Fruit fly (Drosophila melanogaster): Measurements from ENCODE around the gene glec.
A peak's percentile ranks its signal among the peaks of the same experiment; 100 is the strongest.

The glec gene

DNA sequence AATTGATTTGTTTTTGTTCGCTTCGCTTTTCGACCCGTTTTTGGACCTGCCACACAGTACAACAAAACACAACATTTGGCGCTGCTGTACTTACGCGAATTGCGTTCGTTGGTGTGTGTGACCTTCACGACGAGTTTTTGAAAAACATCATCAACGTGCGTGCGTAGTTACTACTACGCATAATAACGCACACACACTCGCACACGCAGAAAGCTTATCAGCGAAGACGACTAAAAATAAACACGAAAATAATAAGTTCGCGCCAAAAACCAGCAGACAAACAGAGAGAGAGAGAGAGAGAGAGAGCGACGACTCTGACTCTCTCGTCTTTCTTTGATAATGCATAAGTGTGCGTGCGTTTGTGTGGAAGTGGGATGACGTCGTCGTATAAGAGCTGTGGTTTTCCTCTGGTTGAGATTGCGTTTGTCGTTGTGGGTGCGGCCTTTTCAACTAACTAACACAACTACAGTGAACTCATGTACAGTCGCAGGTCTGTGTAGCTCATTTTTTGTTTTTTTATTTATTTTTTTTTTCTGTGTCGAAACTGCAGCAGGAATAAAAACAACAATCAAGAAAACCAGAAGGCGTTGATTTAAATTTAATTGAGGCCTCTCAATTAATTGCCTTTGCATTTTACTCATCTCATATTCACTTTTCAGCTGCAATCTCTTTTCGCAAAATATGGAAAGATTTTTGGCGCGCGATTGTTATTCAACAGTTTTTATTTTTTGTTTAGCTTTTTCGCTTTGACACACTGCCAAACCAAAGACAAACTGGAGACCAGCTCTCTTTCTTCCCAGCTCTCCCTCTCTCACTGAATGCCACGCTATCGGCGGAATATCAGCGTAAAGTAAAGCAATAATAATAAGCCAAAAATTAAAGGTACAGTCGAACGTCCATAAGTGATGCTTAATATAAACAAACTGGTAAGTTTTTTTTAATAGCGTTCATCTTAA is 2.2 kb downstream of the glec start (continued):
- TF ChIP-seq caup (GFP tag; optimal IDR thresholded peaks at IDR 0.05; ENCODE audit: severe bottlenecking) (no peak), zfh1 (GFP tag; IDR thresholded peaks at IDR 0.05) (0 out of 3 replicates have a peak, but pooled peaks have one; percentile 4), CG9876 (GFP tag; optimal IDR thresholded peaks at IDR 0.05) (no peak), row (GFP tag; IDR thresholded peaks at IDR 0.05) (0 out of 3 replicates have a peak, but pooled peaks have one; percentile 6), CG8089 (GFP tag; optimal IDR thresholded peaks at IDR 0.05) (no peak), onecut (GFP tag; IDR thresholded peaks at IDR 0.05) (peak; percentile 26; the same call in 1 of the 2 replicates), HHEX (GFP tag; optimal IDR thresholded peaks at IDR 0.05) (no peak), danr (GFP tag; IDR thresholded peaks at IDR 0.05) (no peak), CG13894 (tag; optimal IDR thresholded peaks at IDR 0.05) (peak; percentile 76), scrt (GFP tag; optimal IDR thresholded peaks at IDR 0.05) (peak; percentile 19), nerfin-2 (GFP tag; IDR thresholded peaks at IDR 0.05; ENCODE audit: partially characterized antibody) (no peak), otp (GFP tag; IDR thresholded peaks at IDR 0.05) (0 out of 3 replicates have a peak, but pooled peaks have one; percentile 51), CG11723 (GFP tag; optimal IDR thresholded peaks at IDR 0.05) (no peak), ci (GFP tag; IDR thresholded peaks at IDR 0.05) (peak; percentile 45; the same call in 2 of the 3 replicates), zen (tag; optimal IDR thresholded peaks at IDR 0.05) (no peak), Dip3 (GFP tag; optimal IDR thresholded peaks at IDR 0.05) (no peak), CG6654 (GFP tag; optimal IDR thresholded peaks at IDR 0.05) (no peak), MESR4 (GFP tag; optimal IDR thresholded peaks at IDR 0.05) (no peak), cas (GFP tag; IDR thresholded peaks at IDR 0.05) (no peak), hbn (GFP tag; IDR thresholded peaks at IDR 0.05; ENCODE audit: partially characterized antibody) (peak; percentile 28; the same call in 1 of the 2 replicates), CG13624 (GFP tag; optimal IDR thresholded peaks at IDR 0.05) (peak; percentile 89), fd3F (GFP tag; optimal IDR thresholded peaks at IDR 0.05) (no peak), CG16815 (GFP tag; optimal IDR thresholded peaks at IDR 0.05) (no peak), CG2678 (tag; optimal IDR thresholded peaks at IDR 0.05) (peak; percentile 6), Deaf1 (tag; optimal IDR thresholded peaks at IDR 0.05) (peak; percentile 55), Trl (optimal IDR thresholded peaks at IDR 0.05) (peak; percentile 95 to 98), Trl (GFP tag; optimal IDR thresholded peaks at IDR 0.05) (peak; percentile 63), fd102C (GFP tag; optimal IDR thresholded peaks at IDR 0.05) (no peak), CG10209 (GFP tag; optimal IDR thresholded peaks at IDR 0.05) (no peak), tll (GFP tag; optimal IDR thresholded peaks at IDR 0.05) (no peak), lilli (GFP tag; optimal IDR thresholded peaks at IDR 0.05) (no peak), CG5245 (GFP tag; optimal IDR thresholded peaks at IDR 0.05) (no peak), knrl (GFP tag; IDR thresholded peaks at IDR 0.05; ENCODE audit: partially characterized antibody) (no peak), cwo (GFP tag; optimal IDR thresholded peaks at IDR 0.05) (peak; percentile 7), GATAe (GFP tag; conservative IDR thresholded peaks at IDR 0.05) (no peak; the same call in 1 of the 2 replicates), CG7556 (GFP tag; optimal IDR thresholded peaks at IDR 0.05) (no peak), tap (tag; optimal IDR thresholded peaks at IDR 0.05) (no peak), gfzf (GFP tag; optimal IDR thresholded peaks at IDR 0.05) (no peak), ato (GFP tag; IDR thresholded peaks at IDR 0.05; ENCODE audit: partially characterized antibody) (no peak), ATbp (GFP tag; optimal IDR thresholded peaks at IDR 0.05) (peak; percentile 50), Fer2 (tag; optimal IDR thresholded peaks at IDR 0.05) (no peak), pb (GFP tag; optimal IDR thresholded peaks at IDR 0.05) (no peak), CG18619 (GFP tag; optimal IDR thresholded peaks at IDR 0.05) (peak; percentile 2), CG4404 (GFP tag; IDR thresholded peaks at IDR 0.05) (no peak; the same call in 1 of the 2 replicates), ranshi (GFP tag; IDR thresholded peaks at IDR 0.05) (no peak), MTF-1 (GFP tag; optimal IDR thresholded peaks at IDR 0.05; ENCODE audit: borderline replicate concordance) (peak; percentile 15), mam (GFP tag; optimal IDR thresholded peaks at IDR 0.05) (no peak)
